Fruit fly (Drosophila melanogaster): ENCODE results near the gene CG17768.

DNA sequence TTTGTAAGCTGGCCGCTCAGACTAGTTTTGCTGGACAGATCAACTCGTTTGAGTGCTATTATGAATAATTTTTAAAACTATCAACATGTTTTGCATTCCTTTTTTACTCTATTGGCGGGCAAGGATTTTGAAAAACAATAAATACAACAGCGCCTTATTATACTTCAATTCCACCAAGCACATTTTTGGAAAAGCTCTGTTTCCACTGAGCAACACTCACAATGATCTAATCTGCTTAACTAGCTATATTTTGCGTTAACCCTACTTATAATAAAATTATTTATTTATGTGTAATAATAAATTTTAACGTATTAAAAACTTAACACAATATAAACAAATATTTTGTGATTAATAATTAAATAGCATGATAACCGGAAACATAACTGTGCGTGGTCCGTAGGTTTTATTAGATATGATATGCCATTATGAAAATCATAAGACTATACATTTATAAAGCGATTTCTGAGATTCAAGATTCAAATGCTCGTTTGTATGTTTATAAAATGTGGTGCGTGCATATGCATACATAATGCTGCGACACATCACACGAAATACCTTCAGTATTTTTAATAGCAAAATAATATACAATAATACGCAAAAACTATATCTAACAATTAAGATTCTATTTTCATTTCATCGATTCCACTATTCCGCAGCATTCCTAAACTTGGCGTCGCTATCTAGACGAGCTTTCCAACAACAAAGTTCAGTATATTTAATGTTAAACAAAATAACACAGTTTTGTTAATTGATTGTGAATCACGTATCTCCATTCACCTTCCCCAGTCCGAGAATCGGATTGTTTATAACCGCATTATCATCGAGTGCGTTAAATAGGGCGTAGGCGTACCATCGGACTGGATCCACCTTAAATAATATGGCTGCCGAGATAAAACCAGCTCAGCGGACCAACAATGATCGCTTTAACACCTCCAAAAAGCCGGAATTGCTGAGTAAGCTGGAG lies 17.9 kb upstream of the CG17768 start, which contains the start of the genes pie and Wdfy2:
- no peak for TF ChIP-seq CG8478 (optimal IDR thresholded peaks at IDR 0.05)
- TF ChIP-seq psq (optimal IDR thresholded peaks at IDR 0.05) = no peak
- no peak for TF ChIP-seq usp (GFP tag; optimal IDR thresholded peaks at IDR 0.05)
- no peak for TF ChIP-seq pan (optimal IDR thresholded peaks at IDR 0.05)
- no peak for TF ChIP-seq Dll (optimal IDR thresholded peaks at IDR 0.05)

Measured in whole organism.